Worm (Caenorhabditis elegans) whole organism, L1 larva: ENCODE results near the gene nhr-258.
"Not testable (repeated sequence)": the region's sequence is repeated elsewhere in the genome, so short reads cannot be mapped to it uniquely, and the experiment has no call there.

Experiments used
- ceh-82 ChIP-seq, 3 experiments: fragments of 150-350 bp in 1 of 3; sonication (generic microtip) in 2 of 3; optimal IDR thresholded peaks; 2 replicates each; lab custom pipeline; 2014 to 2017; ENCODE audit warnings: missing biosample characterization in 3 of 3, missing genetic modification characterization in 3 of 3
- dpl-1 ChIP-seq, 3 experiments: fragments of 150-350 bp in 2 of 3; sonication (generic microtip) in 1 of 3; optimal IDR thresholded peaks; 2 replicates each; lab custom pipeline; 2014 to 2017; ENCODE audit warnings: missing biosample characterization in 3 of 3, missing genetic modification characterization in 3 of 3, missing genetic modification reagents in 3 of 3
- egl-27 ChIP-seq, 2 experiments: fragments of 150-350 bp in 1 of 2; sonication (generic microtip); optimal IDR thresholded peaks; 3 replicates each; lab custom pipeline; 2017 to 2018; ENCODE audit warnings: missing biosample characterization in 2 of 2, missing genetic modification characterization in 2 of 2, missing genetic modification reagents in 2 of 2
- lin-13 ChIP-seq: fragments of 150-350 bp; optimal IDR thresholded peaks from 2 replicates; lab custom pipeline; 2014; ENCODE audit warnings: missing biosample characterization, missing genetic modification reagents, missing genetic modification characterization
- lin-35 ChIP-seq, 2 experiments: fragments of 150-350 bp; optimal IDR thresholded peaks; 2 replicates each; lab custom pipeline; 2014; ENCODE audit warnings: missing biosample characterization in 2 of 2, missing genetic modification characterization in 2 of 2, missing genetic modification reagents in 2 of 2
- mep-1 ChIP-seq: fragments of 150-350 bp; optimal IDR thresholded peaks from 2 replicates; lab custom pipeline; 2014; ENCODE audit warnings: missing biosample characterization, missing genetic modification characterization
- nhr-12 ChIP-seq: sonication (generic microtip); optimal IDR thresholded peaks from 2 replicates; lab custom pipeline; 2017; ENCODE audit warnings: missing biosample characterization, missing genetic modification characterization
- nhr-237 ChIP-seq: fragments of 150-350 bp; optimal IDR thresholded peaks from 2 replicates; lab custom pipeline; 2014; ENCODE audit warnings: missing biosample characterization, missing genetic modification characterization
- nhr-77 ChIP-seq: fragments of 150-350 bp; optimal IDR thresholded peaks from 2 replicates; lab custom pipeline; 2014; ENCODE audit warnings: missing biosample characterization, missing genetic modification characterization
- snpc-4 ChIP-seq: fragments of 150-350 bp; optimal IDR thresholded peaks from 2 replicates; lab custom pipeline; 2014; ENCODE audit warnings: missing biosample characterization, missing genetic modification characterization
- tbx-2 ChIP-seq: sonication (generic microtip); optimal IDR thresholded peaks from 2 replicates; lab custom pipeline; 2016; ENCODE audit warnings: missing genetic modification characterization, missing compliant biosample characterization
- unc-130 ChIP-seq: fragments of 150-350 bp; optimal IDR thresholded peaks from 2 replicates; lab custom pipeline; 2017; ENCODE audit warnings: missing biosample characterization, missing genetic modification characterization, inconsistent platforms
- ztf-11 ChIP-seq, 2 experiments: sonication (generic microtip); optimal IDR thresholded peaks; 2 replicates each; lab custom pipeline; 2016 to 2017; ENCODE audit warnings: missing genetic modification characterization in 2 of 2, missing biosample characterization in 1 of 2, missing compliant biosample characterization in 1 of 2

DNA sequence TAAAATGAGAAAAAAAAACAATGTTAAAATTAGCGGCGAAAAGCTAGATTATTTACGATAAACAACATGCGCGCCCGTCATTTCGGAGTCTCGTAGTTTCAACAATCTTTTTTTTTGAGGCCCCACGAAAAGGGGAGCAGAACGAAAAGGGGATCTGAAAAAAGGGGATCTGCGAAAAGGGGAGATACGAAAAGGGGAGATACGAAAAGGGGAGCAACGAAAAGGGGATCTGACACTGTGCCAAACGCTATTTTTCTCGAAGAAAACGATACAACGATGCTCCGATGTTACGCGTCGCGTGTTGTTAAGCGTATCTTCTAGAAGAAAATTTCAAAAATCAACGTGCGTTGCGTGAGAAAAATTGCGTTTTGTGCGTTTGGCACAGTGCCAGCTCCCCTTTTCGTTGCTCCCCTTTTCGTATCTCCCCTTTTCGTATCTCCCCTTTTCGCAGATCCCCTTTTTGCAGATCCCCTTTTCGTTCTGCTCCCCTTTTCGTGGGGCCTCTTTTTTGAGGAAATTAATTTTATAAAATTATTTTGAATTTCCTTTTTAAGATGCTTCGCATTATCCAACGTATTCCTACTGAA, 28.9 kb upstream of the nhr-258 start, which contains the start of gene C26B2.7:
- not testable (repeated sequence) for TF ChIP-seq nhr-12; snpc-4 (tag; lab: Kevin White, UChicago); unc-130 (tag; lab: Kevin White, UChicago); egl-27 (tag; optimal IDR thresholded peaks at IDR 0.05; lab: Kevin White, UChicago); nhr-237 (tag; lab: Kevin White, UChicago)
- peak; percentile 69 to 85 (median 81) for TF ChIP-seq dpl-1 (GFP tag; optimal IDR thresholded peaks at IDR 0.05; lab: Kevin White, UChicago)
- TF ChIP-seq ceh-82 (tag; optimal IDR thresholded peaks at IDR 0.05; lab: Kevin White, UChicago) = peak; percentile 47 to 82 (median 50)
- TF ChIP-seq lin-13 = peak; percentile 22
- TF ChIP-seq nhr-77 = peak; percentile 33
- TF ChIP-seq ztf-11 (tag; optimal IDR thresholded peaks at IDR 0.05; lab: Kevin White, UChicago) = peak in 1 of 2 experiments; percentile 94
- peak; percentile 22 for TF ChIP-seq mep-1 (tag; lab: Kevin White, UChicago)
- TF ChIP-seq lin-35 (GFP tag; optimal IDR thresholded peaks at IDR 0.05; lab: Kevin White, UChicago) = peak; percentile 76 to 89
- peak; percentile 76 for TF ChIP-seq tbx-2
